Fruit fly (Drosophila melanogaster): ENCODE results near the gene prd.
A peak's percentile ranks its signal among the peaks of the same experiment; 100 is the strongest.

prd gene

DNA sequence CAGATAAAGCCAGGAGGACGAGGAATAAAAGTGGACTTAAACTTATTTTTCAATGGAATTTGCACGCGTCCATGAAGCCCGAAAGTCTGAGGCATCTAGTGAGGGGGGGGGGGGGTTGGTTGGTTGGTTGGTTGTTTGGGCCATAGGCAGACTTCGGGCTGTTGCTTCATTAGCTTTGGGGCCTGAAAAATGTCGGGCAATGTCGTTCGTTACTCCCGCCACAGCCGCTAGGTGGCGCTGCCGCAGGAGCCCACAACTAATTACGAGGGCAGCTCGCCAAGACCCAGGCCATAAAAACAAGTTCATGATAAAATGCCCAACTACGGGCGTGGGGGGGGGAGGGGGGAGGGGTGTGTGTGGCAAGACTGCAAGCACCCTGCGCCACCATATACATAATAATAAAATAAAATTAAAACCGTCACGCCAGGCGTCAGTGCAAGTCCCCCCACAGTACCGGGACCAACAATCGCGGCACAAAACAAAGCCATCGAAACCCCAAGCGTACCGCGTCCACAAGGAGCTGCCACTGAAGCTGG, 7.4 kb downstream of the prd start:
- TF ChIP-seq psq (optimal IDR thresholded peaks at IDR 0.05) = no peak
- TF ChIP-seq CG8478 (optimal IDR thresholded peaks at IDR 0.05) = no peak
- no peak for TF ChIP-seq pan (optimal IDR thresholded peaks at IDR 0.05)
- TF ChIP-seq usp (GFP tag; optimal IDR thresholded peaks at IDR 0.05) = no peak
- TF ChIP-seq EcR (GFP tag; optimal IDR thresholded peaks at IDR 0.05) = no peak
- no peak for TF ChIP-seq Dll (optimal IDR thresholded peaks at IDR 0.05)

DNA sequence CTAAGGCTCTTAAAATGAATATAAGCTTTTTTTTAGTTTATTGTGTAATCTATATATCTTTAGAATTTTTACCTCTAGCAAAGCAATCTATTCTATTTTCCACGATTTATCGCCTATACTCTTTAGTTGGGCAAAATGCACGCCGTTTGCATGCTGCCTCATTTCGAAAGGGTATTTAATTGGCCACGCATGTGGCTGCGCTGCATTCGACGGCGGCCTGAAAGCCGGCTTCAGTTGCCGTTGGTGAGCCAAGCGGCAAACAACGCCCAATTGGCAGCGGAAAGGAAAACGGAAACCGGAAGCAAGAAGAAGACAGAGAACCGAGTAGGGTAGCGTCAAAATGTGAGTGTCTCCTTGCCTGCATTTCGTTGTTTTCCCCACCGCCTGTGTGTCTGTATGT, 9.8 kb downstream of the prd start, which contains the start of gene CG14947:
Gene CG14947, plus strand, starts transcription at position 251 of the 400 bp plus-strand sequence.
- no peak for TF ChIP-seq CG8478 (optimal IDR thresholded peaks at IDR 0.05)

DNA sequence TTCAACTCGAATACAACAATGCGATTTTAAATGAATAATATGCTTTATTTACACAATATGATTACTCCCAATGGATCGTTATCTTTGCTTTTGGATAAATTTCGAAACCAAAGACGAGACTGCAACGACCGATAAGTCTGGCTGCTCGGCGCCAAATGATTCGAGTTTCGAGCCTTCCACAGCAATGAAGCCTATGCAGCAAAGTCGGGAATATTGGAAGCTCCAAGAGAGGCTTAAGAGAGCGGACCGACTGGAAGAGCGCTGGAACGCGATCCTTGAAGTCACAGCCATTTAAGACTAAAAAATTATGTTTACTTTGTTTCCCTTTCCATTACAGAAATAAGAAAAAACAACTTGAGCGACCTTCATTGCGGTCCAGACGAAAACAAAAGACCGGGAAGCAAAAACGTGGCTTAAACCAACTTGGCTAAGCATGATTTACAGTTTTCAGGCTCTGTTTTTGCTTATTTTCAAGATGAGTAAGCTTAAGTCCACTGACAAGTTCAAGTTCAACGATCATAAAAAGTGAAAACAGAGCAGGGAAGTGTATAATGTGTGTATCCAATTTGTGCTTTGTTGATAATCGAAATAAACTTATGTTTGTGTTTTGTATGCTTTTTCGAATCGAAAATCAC, 18.9 kb downstream of the prd start, which contains the start of gene firl:
Gene firl, minus strand, starts transcription at position 159 of the 635 bp plus-strand sequence.
- TF ChIP-seq EcR (GFP tag; optimal IDR thresholded peaks at IDR 0.05) = no peak
- TF ChIP-seq pan (optimal IDR thresholded peaks at IDR 0.05) = no peak
- no peak for TF ChIP-seq usp (GFP tag; optimal IDR thresholded peaks at IDR 0.05)
- TF ChIP-seq CG8478 (optimal IDR thresholded peaks at IDR 0.05) = no peak
- TF ChIP-seq psq (optimal IDR thresholded peaks at IDR 0.05) = no peak
- no peak for TF ChIP-seq Dll (optimal IDR thresholded peaks at IDR 0.05)

DNA sequence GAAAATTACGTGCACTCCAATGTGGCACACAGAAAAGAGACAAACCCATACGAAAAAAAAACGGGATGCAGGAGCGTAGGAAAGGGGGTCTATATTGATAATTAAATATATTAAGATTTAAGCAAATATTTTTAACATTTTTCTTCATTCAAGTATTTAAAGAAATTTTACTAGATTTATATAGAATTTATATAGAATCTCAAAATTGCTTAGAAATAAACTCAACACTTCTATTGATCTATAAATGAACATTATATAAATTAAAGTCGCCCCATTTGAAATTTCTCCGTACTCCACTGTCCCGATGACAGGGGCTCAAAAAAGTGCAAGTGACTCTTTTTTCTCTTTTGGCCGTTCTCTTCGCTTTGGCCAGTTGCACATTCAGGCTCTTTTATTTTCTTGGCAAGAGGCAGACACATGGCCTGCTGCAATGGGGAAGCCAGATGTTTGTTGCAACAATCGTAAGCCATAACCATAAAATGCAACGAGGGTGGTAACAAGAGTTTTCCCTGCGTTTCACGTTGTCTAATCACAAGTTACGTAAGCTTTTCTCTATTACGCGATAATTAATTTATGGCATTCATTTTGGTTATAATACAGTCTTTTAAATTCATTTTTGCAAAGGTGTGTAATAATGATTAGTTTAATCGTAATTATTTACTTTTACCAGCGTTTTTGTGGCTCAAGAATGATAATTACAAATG, 19.8 kb downstream of the prd start:
- TF ChIP-seq Dll (optimal IDR thresholded peaks at IDR 0.05) (no peak), EcR (GFP tag; optimal IDR thresholded peaks at IDR 0.05) (no peak), usp (GFP tag; optimal IDR thresholded peaks at IDR 0.05) (no peak), CG8478 (optimal IDR thresholded peaks at IDR 0.05) (no peak), psq (optimal IDR thresholded peaks at IDR 0.05) (no peak), pan (optimal IDR thresholded peaks at IDR 0.05) (no peak)

DNA sequence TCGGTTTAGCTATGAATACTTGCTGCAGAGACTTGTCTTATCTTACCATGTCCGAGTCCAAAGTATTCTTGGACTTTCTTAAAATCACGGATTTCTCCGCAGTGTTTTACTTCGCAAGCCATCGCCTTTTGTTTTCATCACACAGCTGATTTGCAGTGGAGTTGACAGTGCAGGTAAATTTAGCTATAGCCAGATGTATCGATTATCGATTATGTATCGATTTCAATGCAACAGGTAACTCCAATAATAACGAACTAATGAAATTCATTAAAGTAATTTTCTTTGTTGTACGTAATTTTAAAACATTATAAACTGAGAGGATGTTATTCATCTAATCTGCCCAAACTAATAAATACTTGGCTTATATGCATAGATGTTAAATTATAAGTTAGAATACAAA, 22.6 kb downstream of the prd start, which contains the start of gene Rab3-GAP:
Gene Rab3-GAP, minus strand, starts transcription at position 150 of the 400 bp plus-strand sequence.
- TF ChIP-seq pan (optimal IDR thresholded peaks at IDR 0.05) (no peak), Dll (optimal IDR thresholded peaks at IDR 0.05) (no peak), EcR (GFP tag; optimal IDR thresholded peaks at IDR 0.05) (no peak), usp (GFP tag; optimal IDR thresholded peaks at IDR 0.05) (no peak), CG8478 (optimal IDR thresholded peaks at IDR 0.05) (no peak)

DNA sequence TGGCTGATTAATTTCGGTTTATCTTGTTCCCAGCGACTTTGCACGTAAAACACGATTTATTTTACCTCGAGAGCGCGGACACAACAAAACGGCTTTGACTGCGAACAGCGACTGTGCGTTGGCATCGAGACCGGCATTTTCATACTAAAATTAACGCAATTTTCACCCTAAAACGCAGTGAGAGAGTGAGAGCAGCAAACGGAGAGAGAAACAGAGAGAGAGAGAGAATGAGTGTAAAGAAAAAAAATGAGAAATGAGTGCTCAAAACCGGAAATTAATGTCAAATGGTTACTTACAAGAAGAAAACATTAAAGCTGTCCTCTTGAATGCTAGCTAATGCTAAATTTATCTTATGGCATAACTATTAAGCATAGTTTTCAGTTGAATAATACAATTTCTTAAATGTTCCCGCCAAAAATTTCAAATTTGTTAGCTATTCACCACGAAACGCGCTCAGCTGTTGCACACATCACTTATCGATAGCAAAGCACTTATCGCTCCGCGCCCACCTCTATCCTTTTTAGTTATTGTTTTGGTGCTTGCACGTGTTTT, 29.7 kb downstream of the prd start, which contains the start of the genes JhI-21, RpL7-like and CG34164:
Gene JhI-21, minus strand, starts transcription at position 206 of the 552 bp plus-strand sequence.
Gene RpL7-like, plus strand, starts transcription at position 490 of the 552 bp plus-strand sequence.
Gene CG34164, plus strand, starts transcription at position 512 of the 552 bp plus-strand sequence.
- TF ChIP-seq usp (GFP tag; optimal IDR thresholded peaks at IDR 0.05) (no peak), CG8478 (optimal IDR thresholded peaks at IDR 0.05) (no peak), Dll (optimal IDR thresholded peaks at IDR 0.05) (no peak), EcR (GFP tag; optimal IDR thresholded peaks at IDR 0.05) (no peak)

DNA sequence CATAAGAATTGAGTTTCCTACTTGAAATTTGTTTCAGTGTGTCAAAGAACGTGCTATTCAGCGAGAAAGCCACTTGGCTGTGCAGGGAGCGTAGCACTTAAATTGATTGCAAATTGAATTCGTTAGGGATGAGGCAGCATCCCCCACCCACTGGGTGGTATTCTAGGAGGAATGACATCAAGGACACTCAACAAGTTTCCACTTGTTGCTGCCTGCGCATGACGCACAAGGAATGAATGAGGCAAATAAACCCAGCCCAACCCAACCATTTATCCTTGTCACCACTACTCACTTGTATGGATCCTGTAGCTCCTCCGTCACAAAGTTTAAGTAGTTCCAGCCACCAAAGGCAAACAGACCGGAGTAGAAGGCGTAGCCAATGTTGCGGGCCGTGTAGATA, 32.3 kb downstream of the prd start:
- no peak for TF ChIP-seq Dll (optimal IDR thresholded peaks at IDR 0.05)
- TF ChIP-seq usp (GFP tag; optimal IDR thresholded peaks at IDR 0.05) = no peak
- no peak for TF ChIP-seq EcR (GFP tag; optimal IDR thresholded peaks at IDR 0.05)
- TF ChIP-seq pan (optimal IDR thresholded peaks at IDR 0.05) = no peak
- no peak for TF ChIP-seq psq (optimal IDR thresholded peaks at IDR 0.05)
- no peak for TF ChIP-seq CG8478 (optimal IDR thresholded peaks at IDR 0.05)

DNA sequence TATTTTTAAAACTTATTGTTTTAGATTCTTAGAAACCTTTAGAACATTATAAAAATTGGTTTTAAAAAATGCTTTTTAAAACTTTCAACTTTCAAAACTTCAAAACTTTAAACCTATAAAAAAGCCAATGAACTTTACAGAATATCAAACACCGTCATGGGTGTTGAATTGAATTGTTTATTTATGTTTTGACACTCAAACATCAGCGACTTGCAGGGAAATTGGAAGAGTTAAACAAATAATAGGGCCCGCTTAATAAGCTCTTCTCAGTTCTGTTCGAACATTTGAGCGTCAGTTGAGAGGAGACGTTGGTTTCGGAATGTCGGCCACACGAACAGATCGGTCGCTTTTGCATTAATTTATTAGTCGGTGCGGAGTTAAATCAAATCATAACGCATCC, 36.5 kb downstream of the prd start, which contains the start of gene PLCXD:
Gene PLCXD, plus strand, starts transcription at position 286 of the 400 bp plus-strand sequence.
- TF ChIP-seq pan (optimal IDR thresholded peaks at IDR 0.05) (no peak), psq (optimal IDR thresholded peaks at IDR 0.05) (no peak)

DNA sequence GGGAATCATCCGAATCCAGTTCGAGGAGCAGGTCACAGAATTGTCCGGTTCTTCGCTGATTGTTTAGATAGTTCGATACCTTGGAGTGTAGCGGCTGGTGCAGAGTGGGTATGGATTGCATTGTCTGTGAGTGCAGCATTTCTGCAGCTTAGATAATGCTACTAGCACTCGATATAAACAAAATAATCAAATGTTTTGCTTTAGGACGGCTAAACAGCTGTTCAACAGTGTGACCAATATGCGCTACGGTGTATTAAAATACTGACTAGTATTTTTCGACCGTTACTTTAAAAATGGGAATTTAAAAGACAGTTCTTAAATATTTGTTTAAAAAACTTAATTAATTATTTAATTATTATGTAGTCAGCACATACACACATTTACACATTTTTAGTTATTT, 36.9 kb downstream of the prd start, which contains the start of gene Plzf:
Gene Plzf, minus strand, starts transcription at position 196 of the 400 bp plus-strand sequence.
- TF ChIP-seq psq (optimal IDR thresholded peaks at IDR 0.05) = no peak
- TF ChIP-seq EcR (GFP tag; optimal IDR thresholded peaks at IDR 0.05) = no peak
- TF ChIP-seq pan (optimal IDR thresholded peaks at IDR 0.05) = no peak

DNA sequence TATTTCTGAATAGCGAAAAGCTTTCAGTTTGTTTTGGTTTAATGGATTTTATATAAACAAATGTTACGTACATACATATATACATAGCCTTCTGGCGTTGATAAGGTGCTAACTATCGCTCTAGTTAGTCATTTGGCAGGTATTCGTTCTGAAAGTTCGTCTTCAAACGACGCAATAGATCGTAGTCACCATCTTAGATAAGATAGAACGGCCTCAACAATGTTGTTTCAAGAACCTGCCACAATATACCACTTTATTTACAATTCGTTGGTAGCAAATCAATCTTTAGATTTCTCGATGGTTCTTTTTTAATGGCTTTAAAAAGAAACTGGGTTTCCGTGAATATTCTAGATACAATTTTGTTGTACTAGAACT, 38.8 kb downstream of the prd start:
- TF ChIP-seq CG8478 (optimal IDR thresholded peaks at IDR 0.05) = no peak
- TF ChIP-seq usp (GFP tag; optimal IDR thresholded peaks at IDR 0.05) = no peak
- TF ChIP-seq EcR (GFP tag; optimal IDR thresholded peaks at IDR 0.05) = no peak
- TF ChIP-seq psq (optimal IDR thresholded peaks at IDR 0.05) = no peak
- no peak for TF ChIP-seq Dll (optimal IDR thresholded peaks at IDR 0.05)
- TF ChIP-seq pan (optimal IDR thresholded peaks at IDR 0.05) = no peak

DNA sequence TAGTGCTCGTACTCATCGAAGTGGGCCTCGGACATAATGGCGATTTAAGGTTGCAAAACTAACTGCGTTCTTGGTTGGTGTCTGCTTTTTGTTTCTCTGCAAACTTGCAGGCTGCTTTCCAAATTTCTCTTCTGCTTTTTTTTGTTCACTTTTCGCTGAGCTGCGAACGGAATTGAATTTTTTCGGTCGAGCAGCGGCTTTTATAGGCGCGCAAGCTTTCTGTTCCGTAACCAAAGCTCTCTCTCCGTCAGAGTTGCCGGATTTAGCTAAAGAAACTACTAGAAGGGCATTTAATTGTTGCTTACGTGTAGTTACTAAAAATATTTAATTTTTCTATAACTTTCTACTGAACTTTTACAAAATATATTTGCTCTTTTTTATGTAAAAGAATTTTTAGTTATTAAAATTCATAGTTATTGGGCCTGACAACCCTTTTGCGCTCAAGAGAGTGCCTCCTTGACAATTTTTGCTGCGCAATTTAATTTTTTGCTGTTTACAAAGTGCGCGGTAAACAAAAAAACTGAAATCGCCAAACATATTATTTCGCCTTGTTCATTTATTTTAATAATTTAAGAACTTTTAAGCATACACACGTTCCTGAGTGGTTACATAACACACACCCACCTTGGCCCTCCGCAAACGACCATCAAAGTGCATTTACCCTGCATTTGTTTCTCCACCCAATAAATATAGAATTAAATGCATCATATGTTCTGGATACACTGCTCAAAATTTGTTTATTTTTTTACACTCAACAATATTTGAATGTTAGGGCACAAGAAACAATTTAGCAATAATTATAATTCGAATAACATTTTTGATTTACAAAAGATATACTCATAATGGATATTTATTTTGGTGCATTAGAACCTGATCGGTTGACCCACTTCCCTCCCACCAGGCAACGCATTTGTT, 39.4 kb downstream of the prd start, which contains the start of gene CG6770:
Gene CG6770, minus strand, starts transcription at position 178 of the 915 bp plus-strand sequence.
- TF ChIP-seq pan (optimal IDR thresholded peaks at IDR 0.05) (no peak), CG8478 (optimal IDR thresholded peaks at IDR 0.05) (no peak), Dll (optimal IDR thresholded peaks at IDR 0.05) (no peak), EcR (GFP tag; optimal IDR thresholded peaks at IDR 0.05) (peak in 1 of 2 experiments; percentile 33)
